Fruit fly (Drosophila melanogaster): ENCODE measurements around the gene nom.

nom gene

dm6 chr3R:8747134-8747870 is 24.3 kb downstream of the nom start, which contains the start of the genes CG9801 and Nasp:
TSS of gene CG9801 (minus strand) at chr3R:8747675.
TSS of gene Nasp (plus strand) at chr3R:8747798.
- TF ChIP-seq CG5204 (GFP tag; optimal IDR thresholded peaks at IDR 0.05), result no peak
- peak; percentile 30 for TF ChIP-seq CG7101 (tag; optimal IDR thresholded peaks at IDR 0.05)
- TF ChIP-seq Crg-1 (GFP tag; optimal IDR thresholded peaks at IDR 0.05), result peak; percentile 42
- TF ChIP-seq CG12768 (GFP tag; optimal IDR thresholded peaks at IDR 0.05), result peak; percentile 38
- TF ChIP-seq tj (GFP tag; optimal IDR thresholded peaks at IDR 0.05), result no peak
- TF ChIP-seq CG1620 (GFP tag; optimal IDR thresholded peaks at IDR 0.05), result peak; percentile 28
- no peak for TF ChIP-seq kay (GFP tag; ENCODE audit: borderline replicate concordance)
- TF ChIP-seq Mnt (GFP tag; optimal IDR thresholded peaks at IDR 0.05), result peak; percentile 19
- peak; percentile 57 for TF ChIP-seq bab1 (GFP tag; optimal IDR thresholded peaks at IDR 0.05)
- TF ChIP-seq pad (GFP tag; optimal IDR thresholded peaks at IDR 0.05), result peak; percentile 18
- peak; percentile 9 for TF ChIP-seq CG14711 (tag; optimal IDR thresholded peaks at IDR 0.05)

- TF ChIP-seq CG11617 (GFP tag; optimal IDR thresholded peaks at IDR 0.05), result peak; percentile 85
- peak; percentile 87 for TF ChIP-seq bab1 (GFP tag; optimal IDR thresholded peaks at IDR 0.05)
- peak; percentile 45 for TF ChIP-seq ovo (GFP tag; optimal IDR thresholded peaks at IDR 0.05)
- TF ChIP-seq CG12768 (GFP tag; optimal IDR thresholded peaks at IDR 0.05), result peak; percentile 82
- TF ChIP-seq cnc (optimal IDR thresholded peaks at IDR 0.05), result no peak
- peak; percentile 58 for TF ChIP-seq pad (GFP tag; optimal IDR thresholded peaks at IDR 0.05)
- peak; percentile 70 for TF ChIP-seq tj (GFP tag; optimal IDR thresholded peaks at IDR 0.05)
- TF ChIP-seq CG7101 (tag; optimal IDR thresholded peaks at IDR 0.05), result peak; percentile 85
- TF ChIP-seq toe (GFP tag; optimal IDR thresholded peaks at IDR 0.05), result peak; percentile 45
- TF ChIP-seq Clk (GFP tag; optimal IDR thresholded peaks at IDR 0.05), result peak; percentile 69
- peak; percentile 83 for TF ChIP-seq kay (GFP tag; ENCODE audit: borderline replicate concordance)
- peak; percentile 79 for TF ChIP-seq CG14711 (tag; optimal IDR thresholded peaks at IDR 0.05)
- TF ChIP-seq CG7045 (GFP tag; optimal IDR thresholded peaks at IDR 0.05), result peak; percentile 84
- peak; percentile 28 for TF ChIP-seq Mnt (GFP tag; optimal IDR thresholded peaks at IDR 0.05)
- peak; percentile 6 for TF ChIP-seq CG1620 (GFP tag; optimal IDR thresholded peaks at IDR 0.05)
- peak; percentile 64 for TF ChIP-seq CG5204 (GFP tag; optimal IDR thresholded peaks at IDR 0.05)
- peak; percentile 92 for TF ChIP-seq CG33017 (tag; optimal IDR thresholded peaks at IDR 0.05)
- TF ChIP-seq Crg-1 (GFP tag; optimal IDR thresholded peaks at IDR 0.05), result peak; percentile 42
- peak; percentile 20 for TF ChIP-seq Hr96 (GFP tag; optimal IDR thresholded peaks at IDR 0.05)
- TF ChIP-seq cic (GFP tag; optimal IDR thresholded peaks at IDR 0.05), result peak; percentile 31
These were observed 25.1 kb downstream of the nom start for dm6 chr3R:8747871-8748775.

- TF ChIP-seq kay (GFP tag; ENCODE audit: borderline replicate concordance) (no peak), cnc (optimal IDR thresholded peaks at IDR 0.05) (no peak), CG12768 (GFP tag; optimal IDR thresholded peaks at IDR 0.05) (no peak), CG7101 (tag; optimal IDR thresholded peaks at IDR 0.05) (no peak), CG7045 (GFP tag; optimal IDR thresholded peaks at IDR 0.05) (no peak), ovo (GFP tag; optimal IDR thresholded peaks at IDR 0.05) (no peak), CG1620 (GFP tag; optimal IDR thresholded peaks at IDR 0.05) (no peak), CG11617 (GFP tag; optimal IDR thresholded peaks at IDR 0.05) (no peak), CG33017 (tag; optimal IDR thresholded peaks at IDR 0.05) (no peak)
These were observed 25.8 kb downstream of the nom start for dm6 chr3R:8748776-8749126.

dm6 chr3R:8767998-8768397 is 45.0 kb downstream of the nom start, which contains the start of the genes CG34135 and CG11768:
TSS of gene CG34135 (minus strand) at chr3R:8768191.
TSS of gene CG11768 (minus strand) at chr3R:8768200.
- TF ChIP-seq toe (GFP tag; optimal IDR thresholded peaks at IDR 0.05) (no peak), CG7045 (GFP tag; optimal IDR thresholded peaks at IDR 0.05) (no peak), pad (GFP tag; optimal IDR thresholded peaks at IDR 0.05) (no peak), CG7101 (tag; optimal IDR thresholded peaks at IDR 0.05) (no peak), CG14711 (tag; optimal IDR thresholded peaks at IDR 0.05) (no peak), CG5204 (GFP tag; optimal IDR thresholded peaks at IDR 0.05) (no peak), CG1620 (GFP tag; optimal IDR thresholded peaks at IDR 0.05) (no peak), Mnt (GFP tag; optimal IDR thresholded peaks at IDR 0.05) (no peak), Crg-1 (GFP tag; optimal IDR thresholded peaks at IDR 0.05) (no peak), kay (GFP tag; ENCODE audit: borderline replicate concordance) (no peak), cic (GFP tag; optimal IDR thresholded peaks at IDR 0.05) (no peak), Clk (GFP tag; optimal IDR thresholded peaks at IDR 0.05) (no peak), cnc (optimal IDR thresholded peaks at IDR 0.05) (no peak), Hr96 (GFP tag; optimal IDR thresholded peaks at IDR 0.05) (no peak)

DNA sequence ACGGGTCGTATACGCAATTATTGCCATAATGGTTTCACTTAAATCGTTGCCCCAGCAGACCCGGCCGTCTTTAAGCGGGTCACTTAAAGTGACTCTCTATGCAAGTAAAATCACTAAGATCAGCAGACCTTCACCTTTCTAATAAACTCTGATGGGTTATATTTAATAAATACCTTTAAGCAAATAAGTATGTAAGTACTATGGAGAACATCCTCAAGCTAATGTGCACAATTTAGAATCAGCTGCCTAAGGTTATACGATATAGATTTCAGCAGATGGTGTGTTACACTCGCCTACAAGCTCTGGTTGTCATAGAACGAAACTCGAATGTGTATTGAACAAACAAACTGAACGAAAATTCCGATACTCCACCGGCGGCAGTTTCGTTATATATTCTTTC is 46.1 kb downstream of the nom start, which contains the start of gene CG8236:
Gene CG8236, plus strand, starts transcription at position 301 of the 400 bp plus-strand sequence.
- TF ChIP-seq CG1620 (GFP tag; optimal IDR thresholded peaks at IDR 0.05) (no peak), Clk (GFP tag; optimal IDR thresholded peaks at IDR 0.05) (no peak), CG14711 (tag; optimal IDR thresholded peaks at IDR 0.05) (no peak), ovo (GFP tag; optimal IDR thresholded peaks at IDR 0.05) (no peak), kay (GFP tag; ENCODE audit: borderline replicate concordance) (no peak), toe (GFP tag; optimal IDR thresholded peaks at IDR 0.05) (no peak), cic (GFP tag; optimal IDR thresholded peaks at IDR 0.05) (no peak), bab1 (GFP tag; optimal IDR thresholded peaks at IDR 0.05) (no peak), cnc (optimal IDR thresholded peaks at IDR 0.05) (no peak), Hr96 (GFP tag; optimal IDR thresholded peaks at IDR 0.05) (no peak), CG33017 (tag; optimal IDR thresholded peaks at IDR 0.05) (no peak)
